Worm (Caenorhabditis elegans): Measurements from ENCODE around the gene R08E3.3.

DNA sequence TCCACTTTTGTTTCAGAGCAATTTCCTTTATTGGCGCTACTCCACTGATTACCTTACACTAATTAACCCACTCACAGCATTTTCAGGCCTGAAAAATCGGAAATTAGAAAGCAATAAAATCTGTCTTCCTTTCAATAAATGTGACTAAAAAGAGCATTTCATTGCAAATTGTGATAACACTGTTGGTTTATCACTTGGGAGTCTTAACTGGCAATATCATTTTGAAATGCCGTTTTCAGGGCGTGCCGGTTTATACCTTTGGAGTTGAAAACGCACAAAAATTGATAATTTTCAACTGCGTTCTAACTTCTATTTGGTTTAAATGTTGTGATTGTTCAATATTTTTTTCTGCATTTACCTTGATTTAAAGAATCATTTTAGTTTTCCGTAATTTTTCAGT is 3.9 kb downstream of the R08E3.3 start, which contains the start of gene R08E3.1:
- TF ChIP-seq drap-1 (GFP tag; optimal IDR thresholded peaks at IDR 0.05) = no peak
- TF ChIP-seq snpc-4 (tag; optimal IDR thresholded peaks at IDR 0.05) = no peak
- no peak for TF ChIP-seq nhr-237 (tag; optimal IDR thresholded peaks at IDR 0.05)
- no peak for TF ChIP-seq elt-3 (tag; optimal IDR thresholded peaks at IDR 0.05)
- no peak for TF ChIP-seq lsy-2 (tag; optimal IDR thresholded peaks at IDR 0.05)
- TF ChIP-seq ztf-11 (tag; optimal IDR thresholded peaks at IDR 0.05) = no peak
- no peak for TF ChIP-seq pha-4 (tag; optimal IDR thresholded peaks at IDR 0.05)
- TF ChIP-seq elt-1 (tag; optimal IDR thresholded peaks at IDR 0.05; ENCODE audit: borderline replicate concordance, insufficient read depth) = no peak
- TF ChIP-seq unc-39 (tag; optimal IDR thresholded peaks at IDR 0.05) = no peak
- no peak for TF ChIP-seq unc-62 (GFP tag; optimal IDR thresholded peaks at IDR 0.05)
- no peak for TF ChIP-seq mep-1 (tag; optimal IDR thresholded peaks at IDR 0.05)
